Fruit fly (Drosophila melanogaster) whole organism, adult: Measurements from ENCODE around the gene timeout.

Source experiments
- CG11617 ChIP-seq: fragments of 200-800 bp; sonication (Bioruptor generic); optimal IDR thresholded peaks from 2 replicates; lab custom pipeline; 2017; ENCODE audit warnings: mild to moderate bottlenecking, missing biosample characterization, missing genetic modification reagents, missing genetic modification characterization
- CG12768 ChIP-seq: fragments of 200-800 bp; sonication (Bioruptor generic); optimal IDR thresholded peaks from 2 replicates; lab custom pipeline; 2017; ENCODE audit warnings: missing biosample characterization, missing genetic modification characterization, mild to moderate bottlenecking, moderate library complexity, missing genetic modification reagents
- CG1620 ChIP-seq: fragments of 200-800 bp; sonication (Bioruptor generic); optimal IDR thresholded peaks from 2 replicates; lab custom pipeline; 2016; ENCODE audit warnings: missing biosample characterization, missing genetic modification characterization
- CG7045 ChIP-seq: fragments of 200-800 bp; sonication (Bioruptor generic); optimal IDR thresholded peaks from 2 replicates; lab custom pipeline; 2017; ENCODE audit warnings: missing biosample characterization, mild to moderate bottlenecking, missing genetic modification characterization
- CG7101 ChIP-seq: fragments of 200-800 bp; sonication (Bioruptor generic); optimal IDR thresholded peaks from 2 replicates; lab custom pipeline; 2018; ENCODE audit warnings: missing biosample characterization, mild to moderate bottlenecking, missing genetic modification characterization, moderate library complexity
- Clk ChIP-seq: fragments of 200-800 bp; sonication (Bioruptor generic); optimal IDR thresholded peaks from 2 replicates; lab custom pipeline; 2017; ENCODE audit warnings: missing biosample characterization, missing genetic modification characterization
- Crg-1 ChIP-seq: fragments of 200-800 bp; sonication (Bioruptor generic); optimal IDR thresholded peaks from 2 replicates; lab custom pipeline; 2016; ENCODE audit warnings: missing biosample characterization, missing genetic modification characterization
- Mnt ChIP-seq: fragments of 200-800 bp; sonication (Bioruptor generic); optimal IDR thresholded peaks from 2 replicates; lab custom pipeline; 2016; ENCODE audit warnings: missing biosample characterization, mild to moderate bottlenecking, missing genetic modification characterization
- bab1 ChIP-seq: fragments of 200-800 bp; sonication (Bioruptor generic); optimal IDR thresholded peaks from 3 replicates; lab custom pipeline; 2019; ENCODE audit warnings: missing biosample characterization, mild to moderate bottlenecking, missing genetic modification characterization, moderate library complexity
- cnc ChIP-seq, 2 experiments: fragments of >200 bp; optimal IDR thresholded peaks; 2 replicates each; lab custom pipeline; 2017
- kay ChIP-seq: fragments of 200-800 bp; sonication (Bioruptor generic); peaks from one replicate; lab custom pipeline; 2016; ENCODE audit warnings: missing biosample characterization, missing genetic modification characterization, borderline replicate concordance
- toe ChIP-seq: fragments of 200-800 bp; sonication (Bioruptor generic); optimal IDR thresholded peaks from 2 replicates; lab custom pipeline; 2016; ENCODE audit warnings: missing biosample characterization, missing genetic modification characterization

DNA sequence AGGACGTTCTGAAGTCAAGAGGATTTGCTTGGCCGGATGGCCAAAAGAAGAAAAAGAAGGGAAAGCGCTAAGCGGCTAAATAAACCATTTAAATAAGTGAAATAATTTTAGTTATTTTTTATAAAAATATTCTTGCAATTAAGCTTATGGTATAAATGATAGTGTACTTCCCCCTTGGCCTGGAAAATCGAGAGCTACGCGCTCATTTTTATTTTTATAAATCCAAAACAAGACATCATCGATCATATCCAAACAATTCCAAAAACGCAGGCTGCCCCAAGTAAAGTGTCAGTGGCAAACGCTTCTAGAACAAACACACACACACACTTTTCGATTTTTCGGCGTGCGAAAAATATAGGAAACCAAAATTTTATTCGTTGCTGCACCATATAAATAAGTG lies 44.0 kb upstream of the timeout start, which contains the start of gene Hsc70-2:
- TF ChIP-seq CG7101 (tag; lab: Kevin White, UChicago), result no peak
- TF ChIP-seq Mnt (GFP tag; lab: Kevin White, UChicago), result no peak
- no peak for TF ChIP-seq cnc (optimal IDR thresholded peaks at IDR 0.05; lab: Kevin White, UChicago)
- no peak for TF ChIP-seq CG7045 (GFP tag; lab: Kevin White, UChicago)
- TF ChIP-seq CG12768 (GFP tag; lab: Kevin White, UChicago), result no peak
- TF ChIP-seq Clk (GFP tag; lab: Kevin White, UChicago), result no peak
- no peak for TF ChIP-seq kay
- TF ChIP-seq CG1620 (GFP tag; lab: Kevin White, UChicago), result no peak
- TF ChIP-seq Crg-1 (GFP tag; lab: Kevin White, UChicago), result no peak
- no peak for TF ChIP-seq CG11617 (GFP tag; lab: Kevin White, UChicago)
- TF ChIP-seq bab1 (GFP tag; lab: Kevin White, UChicago), result no peak
- no peak for TF ChIP-seq toe
